Worm (Caenorhabditis elegans): ENCODE measurements around the gene chpf-2.

The chpf-2 gene

ce11 chrV:3039282-3039681, at the start of gene chpf-2:
TSS of gene chpf-2 (minus strand) at chrV:3039382.
- no peak for TF ChIP-seq ham-2 (GFP tag; optimal IDR thresholded peaks at IDR 0.05)
- no peak for TF ChIP-seq flh-1 (GFP tag; optimal IDR thresholded peaks at IDR 0.05)
- no peak for TF ChIP-seq sptf-1 (tag; optimal IDR thresholded peaks at IDR 0.05)
- TF ChIP-seq cnd-1 (tag; optimal IDR thresholded peaks at IDR 0.05): no peak
- TF ChIP-seq tbx-8 (GFP tag; optimal IDR thresholded peaks at IDR 0.05): no peak
- no peak for TF ChIP-seq lin-32 (GFP tag; optimal IDR thresholded peaks at IDR 0.05)
- no peak for TF ChIP-seq mab-5 (tag; optimal IDR thresholded peaks at IDR 0.05)
- no peak for TF ChIP-seq drap-1 (GFP tag; optimal IDR thresholded peaks at IDR 0.05)
- TF ChIP-seq snpc-4 (tag; optimal IDR thresholded peaks at IDR 0.05): no peak
- no peak for TF ChIP-seq ces-1 (GFP tag; optimal IDR thresholded peaks at IDR 0.05)
- no peak for TF ChIP-seq nhr-28 (tag; optimal IDR thresholded peaks at IDR 0.05)
- no peak for TF ChIP-seq ceh-39 (tag; optimal IDR thresholded peaks at IDR 0.05)
- no peak for TF ChIP-seq lin-13 (tag; optimal IDR thresholded peaks at IDR 0.05)
- TF ChIP-seq elt-3 (tag; optimal IDR thresholded peaks at IDR 0.05): no peak
- no peak for TF ChIP-seq ceh-83 (GFP tag; optimal IDR thresholded peaks at IDR 0.05)
- no peak for TF ChIP-seq nhr-2 (tag; optimal IDR thresholded peaks at IDR 0.05)
- TF ChIP-seq blmp-1 (tag; optimal IDR thresholded peaks at IDR 0.05): no peak
- no peak for TF ChIP-seq unc-39 (tag; optimal IDR thresholded peaks at IDR 0.05)
- TF ChIP-seq unc-120 (tag; optimal IDR thresholded peaks at IDR 0.05; ENCODE audit: poor library complexity, severe bottlenecking): no peak
- TF ChIP-seq ztf-11 (tag; optimal IDR thresholded peaks at IDR 0.05): no peak

ce11 chrV:3088768-3089167, 49.6 kb upstream of the chpf-2 start, which contains the start of gene acs-21:
TSS of gene acs-21 (plus strand) at chrV:3089068.
- no peak for TF ChIP-seq M03D4.4 (tag; optimal IDR thresholded peaks at IDR 0.05)
- no peak for TF ChIP-seq mep-1 (tag; optimal IDR thresholded peaks at IDR 0.05)
- no peak for TF ChIP-seq blmp-1 (tag; optimal IDR thresholded peaks at IDR 0.05)
- TF ChIP-seq nhr-237 (tag; optimal IDR thresholded peaks at IDR 0.05): no peak
- no peak for TF ChIP-seq mab-5 (tag; optimal IDR thresholded peaks at IDR 0.05)
- no peak for TF ChIP-seq elt-3 (tag; optimal IDR thresholded peaks at IDR 0.05)
- no peak for TF ChIP-seq ceh-43 (GFP tag; optimal IDR thresholded peaks at IDR 0.05)
- no peak for TF ChIP-seq sptf-1 (tag; optimal IDR thresholded peaks at IDR 0.05)
- no peak for TF ChIP-seq tbx-8 (GFP tag; optimal IDR thresholded peaks at IDR 0.05)
- no peak for TF ChIP-seq drap-1 (GFP tag; optimal IDR thresholded peaks at IDR 0.05)
- no peak for TF ChIP-seq snpc-4 (tag; optimal IDR thresholded peaks at IDR 0.05)
- no peak for TF ChIP-seq pha-4 (tag; optimal IDR thresholded peaks at IDR 0.05)
- no peak for TF ChIP-seq unc-120 (tag; optimal IDR thresholded peaks at IDR 0.05; ENCODE audit: poor library complexity, severe bottlenecking)

ce11 chrV:3086260-3086659, 47.1 kb upstream of the chpf-2 start, which contains the start of gene srt-8:
TSS of gene srt-8 (plus strand) at chrV:3086560.
- TF ChIP-seq tbx-8 (GFP tag; optimal IDR thresholded peaks at IDR 0.05) (no peak), pha-4 (tag; optimal IDR thresholded peaks at IDR 0.05) (no peak), unc-39 (tag; optimal IDR thresholded peaks at IDR 0.05) (no peak), ceh-43 (GFP tag; optimal IDR thresholded peaks at IDR 0.05) (no peak), ces-1 (GFP tag; optimal IDR thresholded peaks at IDR 0.05) (no peak), blmp-1 (tag; optimal IDR thresholded peaks at IDR 0.05) (no peak), snpc-4 (tag; optimal IDR thresholded peaks at IDR 0.05) (no peak), lin-32 (GFP tag; optimal IDR thresholded peaks at IDR 0.05) (no peak), elt-3 (tag; optimal IDR thresholded peaks at IDR 0.05) (no peak), hlh-1 (tag; optimal IDR thresholded peaks at IDR 0.05) (no peak), nhr-76 (tag; optimal IDR thresholded peaks at IDR 0.05) (no peak), mls-2 (tag; optimal IDR thresholded peaks at IDR 0.05) (no peak), cnd-1 (tag; optimal IDR thresholded peaks at IDR 0.05) (no peak), sem-2 (GFP tag; optimal IDR thresholded peaks at IDR 0.05) (no peak), ceh-39 (tag; optimal IDR thresholded peaks at IDR 0.05) (no peak), elt-1 (tag; optimal IDR thresholded peaks at IDR 0.05; ENCODE audit: borderline replicate concordance, insufficient read depth) (no peak), nhr-28 (tag; optimal IDR thresholded peaks at IDR 0.05) (no peak), M03D4.4 (tag; optimal IDR thresholded peaks at IDR 0.05) (no peak)

ce11 chrV:3081471-3081870, 42.3 kb upstream of the chpf-2 start, which contains the start of gene srt-7:
TSS of gene srt-7 (plus strand) at chrV:3081771.
- TF ChIP-seq sptf-1 (tag; optimal IDR thresholded peaks at IDR 0.05): no peak
- no peak for TF ChIP-seq mls-2 (tag; optimal IDR thresholded peaks at IDR 0.05)
- TF ChIP-seq M03D4.4 (tag; optimal IDR thresholded peaks at IDR 0.05): no peak
- TF ChIP-seq flh-1 (GFP tag; optimal IDR thresholded peaks at IDR 0.05): no peak
- no peak for TF ChIP-seq lsy-2 (tag; optimal IDR thresholded peaks at IDR 0.05)
- no peak for TF ChIP-seq nhr-12 (tag; optimal IDR thresholded peaks at IDR 0.05)
- TF ChIP-seq ztf-11 (tag; optimal IDR thresholded peaks at IDR 0.05): no peak
- no peak for TF ChIP-seq ces-1 (GFP tag; optimal IDR thresholded peaks at IDR 0.05)
- TF ChIP-seq unc-120 (tag; optimal IDR thresholded peaks at IDR 0.05; ENCODE audit: poor library complexity, severe bottlenecking): no peak
- TF ChIP-seq zip-8 (tag; optimal IDR thresholded peaks at IDR 0.05): no peak
- no peak for TF ChIP-seq ceh-39 (tag; optimal IDR thresholded peaks at IDR 0.05)

Data from whole organism, mixed stage, embryonic.